Worm (Caenorhabditis elegans) whole organism, early embryonic: Measurements from ENCODE around the gene sulp-8.

Experiments used
- aly-1 ChIP-seq: sonication (generic microtip); optimal IDR thresholded peaks from 2 replicates; lab custom pipeline; 2016; ENCODE audit warnings: missing genetic modification characterization, missing compliant biosample characterization
- ama-1 ChIP-seq: fragments of 150-350 bp; optimal IDR thresholded peaks from 2 replicates; lab custom pipeline; 2014
- ceh-13 ChIP-seq: fragments of 200-800 bp; sonication (Bioruptor generic); optimal IDR thresholded peaks from 2 replicates; lab custom pipeline; 2018; ENCODE audit warnings: mild to moderate bottlenecking, missing genetic modification characterization, missing compliant biosample characterization
- ceh-36 ChIP-seq: sonication (generic microtip); optimal IDR thresholded peaks from 2 replicates; lab custom pipeline; 2016; ENCODE audit warnings: missing genetic modification characterization, inconsistent platforms, missing compliant biosample characterization
- flt-1 ChIP-seq: fragments of 200-800 bp; sonication (Bioruptor generic); IDR thresholded peaks from 2 replicates; pipeline ENCODE4 v1.3.6; 2022; ENCODE audit warnings: missing genetic modification characterization, missing compliant biosample characterization
- hmg-4 ChIP-seq: fragments of 200-800 bp; sonication (Bioruptor generic); optimal IDR thresholded peaks from 2 replicates; lab custom pipeline; 2018; ENCODE audit warnings: mild to moderate bottlenecking, missing genetic modification characterization, missing compliant biosample characterization
- hnd-1 ChIP-seq: sonication (generic microtip); optimal IDR thresholded peaks from 2 replicates; lab custom pipeline; 2016; ENCODE audit warnings: missing genetic modification characterization, missing compliant biosample characterization
- scrt-1 ChIP-seq: fragments of 200-800 bp; sonication (Bioruptor generic); IDR thresholded peaks from 2 replicates; pipeline ENCODE4 v1.3.6; 2022; ENCODE audit warnings: missing genetic modification characterization, missing compliant biosample characterization
- sea-1 ChIP-seq: fragments of 200-800 bp; sonication (Bioruptor generic); conservative IDR thresholded peaks from 2 replicates; pipeline ENCODE4 v1.3.6; 2022; ENCODE audit warnings: missing genetic modification characterization, missing compliant biosample characterization
- tbx-11 ChIP-seq: fragments of 200-800 bp; sonication (Bioruptor generic); IDR thresholded peaks from 2 replicates; pipeline ENCODE4 v1.3.6; 2022; ENCODE audit warnings: missing genetic modification characterization, missing compliant biosample characterization
- tbx-37 ChIP-seq: fragments of 200-800 bp; sonication (Bioruptor generic); conservative IDR thresholded peaks from 2 replicates; pipeline ENCODE4 v1.3.6; 2022; ENCODE audit warnings: missing genetic modification reagents, missing genetic modification characterization, missing compliant biosample characterization
- tra-4 ChIP-seq: sonication (generic microtip); optimal IDR thresholded peaks from 2 replicates; lab custom pipeline; 2017; ENCODE audit warnings: missing genetic modification characterization, missing compliant biosample characterization

sulp-8 gene

ce11 chrV:9625604-9626446, 47.6 kb downstream of the sulp-8 start, which contains the start of gene T06E4.7:
TSS of gene T06E4.7 (plus strand) at chrV:9626396.
- TF ChIP-seq tbx-11 (GFP tag; lab: Robert Waterston, UW), result no peak
- no peak for TF ChIP-seq tbx-37 (GFP tag; lab: Robert Waterston, UW)
- TF ChIP-seq hmg-4 (GFP tag; lab: Kevin White, UChicago), result no peak
- no peak for TF ChIP-seq tra-4 (tag; lab: Kevin White, UChicago)

ce11 chrV:9625122-9625521, 48.3 kb downstream of the sulp-8 start, which contains the start of gene idpc-4:
TSS of gene idpc-4 (plus strand) at chrV:9625422.
- TF ChIP-seq ceh-13 (GFP tag; lab: Kevin White, UChicago), result no peak

ce11 chrV:9622834-9623233, 50.6 kb downstream of the sulp-8 start, which contains the start of gene idpc-5:
TSS of gene idpc-5 (minus strand) at chrV:9622934.
- no peak for TF ChIP-seq scrt-1 (GFP tag; lab: Robert Waterston, UW)

ce11 chrV:9621437-9621836, 52.0 kb downstream of the sulp-8 start:
- TF ChIP-seq flt-1 (GFP tag; lab: Robert Waterston, UW), result no peak
- no peak for TF ChIP-seq aly-1
- no peak for TF ChIP-seq ceh-36 (tag; lab: Kevin White, UChicago)

ce11 chrV:9620417-9620816, 53.0 kb downstream of the sulp-8 start:
- TF ChIP-seq tbx-11 (GFP tag; lab: Robert Waterston, UW), result no peak
- TF ChIP-seq scrt-1 (GFP tag; lab: Robert Waterston, UW), result no peak
- TF ChIP-seq hnd-1, result no peak
- no peak for TF ChIP-seq flt-1 (GFP tag; lab: Robert Waterston, UW)
- TF ChIP-seq sea-1 (GFP tag; lab: Robert Waterston, UW), result no peak
- TF ChIP-seq ama-1, result no peak
